Fruit fly (Drosophila melanogaster) whole organism, adult: ENCODE measurements around the gene CG31922.

ENCODE experiments used
- CG12768 ChIP-seq: fragments of 200-800 bp; sonication (Bioruptor generic); optimal IDR thresholded peaks from 2 replicates; lab custom pipeline; 2017; ENCODE audit warnings: missing biosample characterization, missing genetic modification characterization, mild to moderate bottlenecking, moderate library complexity, missing genetic modification reagents
- CG14711 ChIP-seq: fragments of 200-800 bp; sonication (Bioruptor generic); optimal IDR thresholded peaks from 2 replicates; lab custom pipeline; 2018; ENCODE audit warnings: missing biosample characterization, mild to moderate bottlenecking, missing genetic modification characterization, moderate library complexity
- CG7101 ChIP-seq: fragments of 200-800 bp; sonication (Bioruptor generic); optimal IDR thresholded peaks from 2 replicates; lab custom pipeline; 2018; ENCODE audit warnings: missing biosample characterization, mild to moderate bottlenecking, missing genetic modification characterization, moderate library complexity
- Clk ChIP-seq: fragments of 200-800 bp; sonication (Bioruptor generic); optimal IDR thresholded peaks from 2 replicates; lab custom pipeline; 2017; ENCODE audit warnings: missing biosample characterization, missing genetic modification characterization

DNA sequence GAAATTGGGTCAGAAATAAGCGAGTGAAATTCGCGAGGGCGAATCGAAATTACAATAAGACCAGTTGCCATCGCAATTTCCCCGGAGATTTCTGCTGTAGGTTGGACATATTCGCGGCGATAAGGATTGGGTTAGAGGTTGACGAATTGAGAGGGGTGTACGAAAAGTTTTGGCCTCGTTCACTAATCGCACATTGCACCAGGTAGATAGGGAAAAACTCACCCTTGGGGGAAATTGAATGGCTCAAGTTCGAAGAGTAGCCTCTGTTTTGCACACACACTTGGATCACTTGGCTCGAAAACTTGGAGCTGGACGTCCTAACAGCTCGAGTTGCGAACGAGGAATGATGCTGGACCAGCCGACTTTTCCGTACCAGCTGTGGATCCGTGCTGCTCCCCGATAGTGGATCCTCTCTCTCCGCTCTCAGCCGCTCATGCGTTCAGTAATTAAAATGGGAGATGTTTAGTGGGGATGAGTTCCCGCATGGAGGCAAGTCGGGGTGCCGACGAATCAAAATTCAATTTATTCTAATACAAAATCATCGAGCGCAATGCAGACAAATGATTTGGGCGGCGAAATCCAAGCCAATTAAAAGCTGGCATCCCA, 6.3 kb upstream of the CG31922 start, which contains the start of gene CG5080:
- TF ChIP-seq CG14711 (tag; lab: Kevin White, UChicago) (no peak), CG7101 (tag; lab: Kevin White, UChicago) (no peak), Clk (GFP tag; lab: Kevin White, UChicago) (no peak), CG12768 (GFP tag; lab: Kevin White, UChicago) (no peak)
